Worm (Caenorhabditis elegans) whole organism, early embryonic: ENCODE data around the gene rml-3.

Source experiments
- B0310.2 ChIP-seq: sonication (generic microtip); optimal IDR thresholded peaks from 2 replicates; lab custom pipeline; 2016; ENCODE audit warnings: mild to moderate bottlenecking, missing genetic modification characterization, missing compliant biosample characterization
- F13C5.2 ChIP-seq: sonication (generic microtip); optimal IDR thresholded peaks from 2 replicates; lab custom pipeline; 2017; ENCODE audit warnings: mild to moderate bottlenecking, missing genetic modification characterization, inconsistent platforms, missing compliant biosample characterization
- aly-1 ChIP-seq: sonication (generic microtip); optimal IDR thresholded peaks from 2 replicates; lab custom pipeline; 2016; ENCODE audit warnings: missing genetic modification characterization, missing compliant biosample characterization
- ama-1 ChIP-seq: fragments of 150-350 bp; optimal IDR thresholded peaks from 2 replicates; lab custom pipeline; 2014
- ceh-13 ChIP-seq: fragments of 200-800 bp; sonication (Bioruptor generic); optimal IDR thresholded peaks from 2 replicates; lab custom pipeline; 2018; ENCODE audit warnings: mild to moderate bottlenecking, missing genetic modification characterization, missing compliant biosample characterization
- ceh-36 ChIP-seq: sonication (generic microtip); optimal IDR thresholded peaks from 2 replicates; lab custom pipeline; 2016; ENCODE audit warnings: missing genetic modification characterization, inconsistent platforms, missing compliant biosample characterization
- ets-7 ChIP-seq: sonication (generic microtip); optimal IDR thresholded peaks from 2 replicates; lab custom pipeline; 2016; ENCODE audit warnings: missing genotype, missing genetic modification characterization, missing compliant biosample characterization
- flt-1 ChIP-seq: fragments of 200-800 bp; sonication (Bioruptor generic); IDR thresholded peaks from 2 replicates; pipeline ENCODE4 v1.3.6; 2022; ENCODE audit warnings: missing genetic modification characterization, missing compliant biosample characterization
- hmbx-1 ChIP-seq: sonication (generic microtip); optimal IDR thresholded peaks from 2 replicates; lab custom pipeline; 2016; ENCODE audit warnings: mild to moderate bottlenecking, missing genetic modification characterization, missing compliant biosample characterization
- hmg-4 ChIP-seq: fragments of 200-800 bp; sonication (Bioruptor generic); optimal IDR thresholded peaks from 2 replicates; lab custom pipeline; 2018; ENCODE audit warnings: mild to moderate bottlenecking, missing genetic modification characterization, missing compliant biosample characterization
- hnd-1 ChIP-seq: sonication (generic microtip); optimal IDR thresholded peaks from 2 replicates; lab custom pipeline; 2016; ENCODE audit warnings: missing genetic modification characterization, missing compliant biosample characterization
- pes-1 ChIP-seq: fragments of 200-800 bp; sonication (Bioruptor generic); IDR thresholded peaks from 2 replicates; pipeline ENCODE4 v1.3.6; 2022; ENCODE audit warnings: missing genetic modification reagents, missing genetic modification characterization, missing compliant biosample characterization
- scrt-1 ChIP-seq: fragments of 200-800 bp; sonication (Bioruptor generic); IDR thresholded peaks from 2 replicates; pipeline ENCODE4 v1.3.6; 2022; ENCODE audit warnings: missing genetic modification characterization, missing compliant biosample characterization
- sea-1 ChIP-seq: fragments of 200-800 bp; sonication (Bioruptor generic); conservative IDR thresholded peaks from 2 replicates; pipeline ENCODE4 v1.3.6; 2022; ENCODE audit warnings: missing genetic modification characterization, missing compliant biosample characterization
- tbx-11 ChIP-seq: fragments of 200-800 bp; sonication (Bioruptor generic); IDR thresholded peaks from 2 replicates; pipeline ENCODE4 v1.3.6; 2022; ENCODE audit warnings: missing genetic modification characterization, missing compliant biosample characterization
- tbx-37 ChIP-seq: fragments of 200-800 bp; sonication (Bioruptor generic); conservative IDR thresholded peaks from 2 replicates; pipeline ENCODE4 v1.3.6; 2022; ENCODE audit warnings: missing genetic modification reagents, missing genetic modification characterization, missing compliant biosample characterization
- tra-4 ChIP-seq: sonication (generic microtip); optimal IDR thresholded peaks from 2 replicates; lab custom pipeline; 2017; ENCODE audit warnings: missing genetic modification characterization, missing compliant biosample characterization

Gene rml-3

ce11 chrX:6251947-6252617 is 13.2 kb upstream of the rml-3 start:
- TF ChIP-seq hmg-4 (GFP tag; lab: Kevin White, UChicago) (peak; percentile 48), flt-1 (GFP tag; lab: Robert Waterston, UW) (no peak), B0310.2 (tag; lab: Kevin White, UChicago) (no peak), aly-1 (tag; lab: Kevin White, UChicago) (peak; percentile 61), ets-7 (tag; lab: Kevin White, UChicago) (no peak), tbx-37 (GFP tag; lab: Robert Waterston, UW) (no peak), ama-1 (peak; percentile 91), scrt-1 (0 out of 2 replicates have a peak, but pooled peaks have one; percentile 54), sea-1 (GFP tag; lab: Robert Waterston, UW) (peak; percentile 57; the same call in 1 of the 2 replicates), F13C5.2 (tag; lab: Kevin White, UChicago) (peak; percentile 1)

ce11 chrX:6251321-6251720 is 12.5 kb upstream of the rml-3 start:
- TF ChIP-seq pes-1 (no peak), F13C5.2 (tag; lab: Kevin White, UChicago) (no peak), hmg-4 (GFP tag; lab: Kevin White, UChicago) (no peak)

- TF ChIP-seq ceh-13 (GFP tag; lab: Kevin White, UChicago), result no peak
- TF ChIP-seq sea-1 (GFP tag; lab: Robert Waterston, UW), result no peak
- no peak for TF ChIP-seq scrt-1
- TF ChIP-seq pes-1, result no peak
- TF ChIP-seq ets-7 (tag; lab: Kevin White, UChicago), result no peak
- no peak for TF ChIP-seq hmbx-1 (tag; lab: Kevin White, UChicago)
- no peak for TF ChIP-seq B0310.2 (tag; lab: Kevin White, UChicago)
- TF ChIP-seq tbx-11 (GFP tag; lab: Robert Waterston, UW), result no peak
- TF ChIP-seq hmg-4 (GFP tag; lab: Kevin White, UChicago), result no peak
- no peak for TF ChIP-seq ceh-36 (tag; lab: Kevin White, UChicago)
- TF ChIP-seq aly-1 (tag; lab: Kevin White, UChicago), result no peak
- TF ChIP-seq ama-1, result no peak
- no peak for TF ChIP-seq flt-1 (GFP tag; lab: Robert Waterston, UW)
Observed at ce11 chrX:6250866-6251265, 12.0 kb upstream of the rml-3 start.

- TF ChIP-seq hmbx-1 (tag; lab: Kevin White, UChicago), result no peak
- TF ChIP-seq F13C5.2 (tag; lab: Kevin White, UChicago), result no peak
- no peak for TF ChIP-seq tbx-37 (GFP tag; lab: Robert Waterston, UW)
- no peak for TF ChIP-seq aly-1 (tag; lab: Kevin White, UChicago)
- TF ChIP-seq ets-7 (tag; lab: Kevin White, UChicago), result no peak
- no peak for TF ChIP-seq flt-1 (GFP tag; lab: Robert Waterston, UW)
- no peak for TF ChIP-seq tbx-11 (GFP tag; lab: Robert Waterston, UW)
- TF ChIP-seq ama-1, result no peak
- no peak for TF ChIP-seq tra-4 (tag; lab: Kevin White, UChicago)
- no peak for TF ChIP-seq B0310.2 (tag; lab: Kevin White, UChicago)
- no peak for TF ChIP-seq scrt-1
- no peak for TF ChIP-seq sea-1 (GFP tag; lab: Robert Waterston, UW)
- TF ChIP-seq hmg-4 (GFP tag; lab: Kevin White, UChicago), result no peak
- TF ChIP-seq pes-1, result no peak
- no peak for TF ChIP-seq ceh-13 (GFP tag; lab: Kevin White, UChicago)
- TF ChIP-seq ceh-36 (tag; lab: Kevin White, UChicago), result no peak
- TF ChIP-seq hnd-1, result no peak
Observed at ce11 chrX:6250272-6250752, 11.4 kb upstream of the rml-3 start.

- TF ChIP-seq flt-1 (GFP tag; lab: Robert Waterston, UW) (no peak), pes-1 (no peak), hmg-4 (GFP tag; lab: Kevin White, UChicago) (no peak), hmbx-1 (tag; lab: Kevin White, UChicago) (no peak), B0310.2 (tag; lab: Kevin White, UChicago) (no peak), scrt-1 (no peak), F13C5.2 (tag; lab: Kevin White, UChicago) (no peak), tbx-37 (GFP tag; lab: Robert Waterston, UW) (no peak), tbx-11 (GFP tag; lab: Robert Waterston, UW) (no peak)
Observed at ce11 chrX:6248778-6249658, 10.2 kb upstream of the rml-3 start.

ce11 chrX:6247869-6248268 is 9.0 kb upstream of the rml-3 start:
- no peak for TF ChIP-seq aly-1 (tag; lab: Kevin White, UChicago)
- TF ChIP-seq flt-1 (GFP tag; lab: Robert Waterston, UW), result no peak
- TF ChIP-seq hmbx-1 (tag; lab: Kevin White, UChicago), result no peak
- no peak for TF ChIP-seq tbx-37 (GFP tag; lab: Robert Waterston, UW)
- no peak for TF ChIP-seq tra-4 (tag; lab: Kevin White, UChicago)
- no peak for TF ChIP-seq ets-7 (tag; lab: Kevin White, UChicago)
- no peak for TF ChIP-seq B0310.2 (tag; lab: Kevin White, UChicago)
- TF ChIP-seq ama-1, result no peak
- no peak for TF ChIP-seq tbx-11 (GFP tag; lab: Robert Waterston, UW)
- TF ChIP-seq F13C5.2 (tag; lab: Kevin White, UChicago), result no peak
- no peak for TF ChIP-seq ceh-36 (tag; lab: Kevin White, UChicago)
- TF ChIP-seq sea-1 (GFP tag; lab: Robert Waterston, UW), result no peak
- TF ChIP-seq pes-1, result no peak
- TF ChIP-seq ceh-13 (GFP tag; lab: Kevin White, UChicago), result no peak
- no peak for TF ChIP-seq scrt-1
- no peak for TF ChIP-seq hnd-1
- TF ChIP-seq hmg-4 (GFP tag; lab: Kevin White, UChicago), result no peak
